Fruit fly (Drosophila melanogaster): ENCODE measurements around the gene Inx2.
A peak's percentile ranks its signal among the peaks of the same experiment; 100 is the strongest.

Gene Inx2

dm6 chrX:7008102-7009087 lies 9.9 kb downstream of the Inx2 start:
- peak; percentile 1 for TF ChIP-seq CG7101 (tag; optimal IDR thresholded peaks at IDR 0.05)
- TF ChIP-seq Clk (GFP tag; optimal IDR thresholded peaks at IDR 0.05): no peak

dm6 chrX:7011063-7011743 lies 12.7 kb downstream of the Inx2 start, which contains the start of the genes cm, sloth1 and sloth2:
Gene cm (minus strand): TSS chrX:7011145.
Gene sloth1 (plus strand): TSS chrX:7011357.
Gene sloth2 (plus strand): TSS chrX:7011357.
- TF ChIP-seq CG33017 (tag; optimal IDR thresholded peaks at IDR 0.05) (peak; percentile 77), CG12768 (GFP tag; optimal IDR thresholded peaks at IDR 0.05) (peak; percentile 48), kay (GFP tag; ENCODE audit: borderline replicate concordance) (peak; percentile 74), CG7045 (GFP tag; optimal IDR thresholded peaks at IDR 0.05) (peak; percentile 59), toe (GFP tag; optimal IDR thresholded peaks at IDR 0.05) (peak; percentile 79), Mnt (GFP tag; optimal IDR thresholded peaks at IDR 0.05) (peak; percentile 89), ovo (GFP tag; optimal IDR thresholded peaks at IDR 0.05) (peak; percentile 82), Crg-1 (GFP tag; optimal IDR thresholded peaks at IDR 0.05) (peak; percentile 91), cic (GFP tag; optimal IDR thresholded peaks at IDR 0.05) (peak; percentile 11), CG5204 (GFP tag; optimal IDR thresholded peaks at IDR 0.05) (peak; percentile 78), CG1620 (GFP tag; optimal IDR thresholded peaks at IDR 0.05) (peak; percentile 93), CG7101 (tag; optimal IDR thresholded peaks at IDR 0.05) (peak; percentile 94), CG11617 (GFP tag; optimal IDR thresholded peaks at IDR 0.05) (peak; percentile 87), tj (GFP tag; optimal IDR thresholded peaks at IDR 0.05) (peak; percentile 76), bab1 (GFP tag; optimal IDR thresholded peaks at IDR 0.05) (peak; percentile 96), cnc (optimal IDR thresholded peaks at IDR 0.05) (no peak), Hr96 (GFP tag; optimal IDR thresholded peaks at IDR 0.05) (peak; percentile 90), Clk (GFP tag; optimal IDR thresholded peaks at IDR 0.05) (no peak), pad (GFP tag; optimal IDR thresholded peaks at IDR 0.05) (peak; percentile 77), CG14711 (tag; optimal IDR thresholded peaks at IDR 0.05) (peak; percentile 87)

- TF ChIP-seq CG11617 (GFP tag; optimal IDR thresholded peaks at IDR 0.05) (peak; percentile 66), pad (GFP tag; optimal IDR thresholded peaks at IDR 0.05) (peak; percentile 66), toe (GFP tag; optimal IDR thresholded peaks at IDR 0.05) (peak; percentile 63), Crg-1 (GFP tag; optimal IDR thresholded peaks at IDR 0.05) (peak; percentile 76), CG7101 (tag; optimal IDR thresholded peaks at IDR 0.05) (peak; percentile 96), CG12768 (GFP tag; optimal IDR thresholded peaks at IDR 0.05) (peak; percentile 70), CG14711 (tag; optimal IDR thresholded peaks at IDR 0.05) (peak; percentile 93), bab1 (GFP tag; optimal IDR thresholded peaks at IDR 0.05) (peak; percentile 93), CG33017 (tag; optimal IDR thresholded peaks at IDR 0.05) (peak; percentile 85), tj (GFP tag; optimal IDR thresholded peaks at IDR 0.05) (peak; percentile 53), Mnt (GFP tag; optimal IDR thresholded peaks at IDR 0.05) (peak; percentile 83), kay (GFP tag; ENCODE audit: borderline replicate concordance) (peak; percentile 14), cnc (optimal IDR thresholded peaks at IDR 0.05) (no peak), CG1620 (GFP tag; optimal IDR thresholded peaks at IDR 0.05) (peak; percentile 85), ovo (GFP tag; optimal IDR thresholded peaks at IDR 0.05) (peak; percentile 28), cic (GFP tag; optimal IDR thresholded peaks at IDR 0.05) (no peak), CG5204 (GFP tag; optimal IDR thresholded peaks at IDR 0.05) (peak; percentile 75), CG7045 (GFP tag; optimal IDR thresholded peaks at IDR 0.05) (peak; percentile 68), Hr96 (GFP tag; optimal IDR thresholded peaks at IDR 0.05) (peak; percentile 85), Clk (GFP tag; optimal IDR thresholded peaks at IDR 0.05) (no peak)
Measured at dm6 chrX:7013320-7014214, 15.1 kb downstream of the Inx2 start, which contains the start of the genes CG3032 and CG4593. Gene CG3032 (minus strand): TSS chrX:7013881. Gene CG4593 (plus strand): TSS chrX:7013887.

- peak; percentile 98 for TF ChIP-seq cic (GFP tag; optimal IDR thresholded peaks at IDR 0.05)
- peak; percentile 78 for TF ChIP-seq kay (GFP tag; ENCODE audit: borderline replicate concordance)
- peak; percentile 2 for TF ChIP-seq CG5204 (GFP tag; optimal IDR thresholded peaks at IDR 0.05)
- TF ChIP-seq Hr96 (GFP tag; optimal IDR thresholded peaks at IDR 0.05): peak; percentile 66
- peak; percentile 31 for TF ChIP-seq Crg-1 (GFP tag; optimal IDR thresholded peaks at IDR 0.05)
- no peak for TF ChIP-seq Clk (GFP tag; optimal IDR thresholded peaks at IDR 0.05)
- TF ChIP-seq Mnt (GFP tag; optimal IDR thresholded peaks at IDR 0.05): peak; percentile 47
- no peak for TF ChIP-seq CG7045 (GFP tag; optimal IDR thresholded peaks at IDR 0.05)
- TF ChIP-seq ovo (GFP tag; optimal IDR thresholded peaks at IDR 0.05): no peak
- no peak for TF ChIP-seq CG12768 (GFP tag; optimal IDR thresholded peaks at IDR 0.05)
- TF ChIP-seq CG11617 (GFP tag; optimal IDR thresholded peaks at IDR 0.05): peak; percentile 44
- peak; percentile 43 for TF ChIP-seq CG7101 (tag; optimal IDR thresholded peaks at IDR 0.05)
- peak; percentile 19 for TF ChIP-seq CG14711 (tag; optimal IDR thresholded peaks at IDR 0.05)
- peak; percentile 23 for TF ChIP-seq toe (GFP tag; optimal IDR thresholded peaks at IDR 0.05)
- TF ChIP-seq cnc (optimal IDR thresholded peaks at IDR 0.05): no peak
- no peak for TF ChIP-seq CG33017 (tag; optimal IDR thresholded peaks at IDR 0.05)
- TF ChIP-seq bab1 (GFP tag; optimal IDR thresholded peaks at IDR 0.05): peak; percentile 72
- TF ChIP-seq tj (GFP tag; optimal IDR thresholded peaks at IDR 0.05): no peak
- peak; percentile 18 for TF ChIP-seq pad (GFP tag; optimal IDR thresholded peaks at IDR 0.05)
- peak; percentile 13 for TF ChIP-seq CG1620 (GFP tag; optimal IDR thresholded peaks at IDR 0.05)
Measured at dm6 chrX:7014931-7015428, 16.5 kb downstream of the Inx2 start.

Measured in whole organism, adult.